Worm (Caenorhabditis elegans) whole organism, late embryonic: ENCODE measurements around the gene K12H6.5.

Source experiments
- C08G9.2 ChIP-seq: sonication (generic microtip); optimal IDR thresholded peaks from 2 replicates; lab custom pipeline; 2016; ENCODE audit warnings: mild to moderate bottlenecking, missing genetic modification characterization, moderate library complexity, missing compliant biosample characterization
- F13H6.1 ChIP-seq: sonication (generic microtip); optimal IDR thresholded peaks from 2 replicates; lab custom pipeline; 2016; ENCODE audit warnings: missing genetic modification characterization, missing compliant biosample characterization
- K09A11.1 ChIP-seq: sonication (generic microtip); optimal IDR thresholded peaks from 2 replicates; lab custom pipeline; 2017; ENCODE audit warnings: antibody characterized with exemption, mild to moderate bottlenecking, missing genetic modification characterization, missing compliant biosample characterization; ENCODE audit not compliant: insufficient read depth
- T23F11.4 ChIP-seq: fragments of 200-800 bp; sonication (Bioruptor generic); optimal IDR thresholded peaks from 2 replicates; lab custom pipeline; 2018; ENCODE audit warnings: mild to moderate bottlenecking, missing genetic modification characterization, missing compliant biosample characterization
- Y22D7AL.16 ChIP-seq: sonication (generic microtip); optimal IDR thresholded peaks from 2 replicates; lab custom pipeline; 2016; ENCODE audit warnings: missing genetic modification characterization, missing compliant biosample characterization
- ahr-1 ChIP-seq: sonication (generic microtip); optimal IDR thresholded peaks from 2 replicates; lab custom pipeline; 2016; ENCODE audit warnings: missing genetic modification characterization, missing compliant biosample characterization
- ama-1 ChIP-seq: fragments of 150-350 bp; optimal IDR thresholded peaks from 2 replicates; lab custom pipeline; 2014
- ceh-19 ChIP-seq: fragments of 200-800 bp; sonication (Bioruptor generic); optimal IDR thresholded peaks from 2 replicates; lab custom pipeline; 2018; ENCODE audit warnings: mild to moderate bottlenecking, missing genetic modification characterization, missing compliant biosample characterization
- ceh-2 ChIP-seq: sonication (generic microtip); optimal IDR thresholded peaks from 2 replicates; lab custom pipeline; 2016; ENCODE audit warnings: missing genotype, missing genetic modification characterization, missing compliant biosample characterization
- ceh-22 ChIP-seq: sonication (generic microtip); optimal IDR thresholded peaks from 2 replicates; lab custom pipeline; 2017; ENCODE audit warnings: missing biosample characterization, missing genetic modification characterization
- ceh-30 ChIP-seq: fragments of 150-350 bp; optimal IDR thresholded peaks from 2 replicates; lab custom pipeline; 2014; ENCODE audit warnings: missing biosample characterization, missing genetic modification characterization
- ceh-34 ChIP-seq: sonication (generic microtip); optimal IDR thresholded peaks from 2 replicates; lab custom pipeline; 2016; ENCODE audit warnings: mild to moderate bottlenecking, missing genetic modification characterization, missing compliant biosample characterization
- ceh-45 ChIP-seq: fragments of 200-800 bp; sonication (Bioruptor generic); IDR thresholded peaks from 2 replicates; pipeline ENCODE4 v1.3.6; 2022; ENCODE audit warnings: missing genetic modification reagents, missing genetic modification characterization, missing compliant biosample characterization
- ceh-48 ChIP-seq: sonication (generic microtip); optimal IDR thresholded peaks from 2 replicates; lab custom pipeline; 2016; ENCODE audit warnings: missing genetic modification characterization, inconsistent platforms, missing compliant biosample characterization
- ceh-6 ChIP-seq: fragments of 200-800 bp; sonication (Bioruptor generic); optimal IDR thresholded peaks from 2 replicates; lab custom pipeline; 2018; ENCODE audit warnings: mild to moderate bottlenecking, missing genetic modification characterization, missing compliant biosample characterization
- elt-2 ChIP-seq: sonication (generic microtip); optimal IDR thresholded peaks from 2 replicates; lab custom pipeline; 2016; ENCODE audit warnings: missing genetic modification reagents, missing genetic modification characterization, missing compliant biosample characterization
- fkh-10 ChIP-seq: fragments of 150-350 bp; optimal IDR thresholded peaks from 2 replicates; lab custom pipeline; 2014; ENCODE audit warnings: missing biosample characterization, missing genetic modification reagents, missing genetic modification characterization
- fkh-6 ChIP-seq: sonication (generic microtip); optimal IDR thresholded peaks from 2 replicates; lab custom pipeline; 2016; ENCODE audit warnings: missing genetic modification characterization, missing compliant biosample characterization
- gmeb-2 ChIP-seq: sonication (generic microtip); optimal IDR thresholded peaks from 2 replicates; lab custom pipeline; 2016; ENCODE audit warnings: missing genetic modification characterization, inconsistent platforms, missing compliant biosample characterization
- hlh-13 ChIP-seq: fragments of 200-800 bp; sonication (Bioruptor generic); optimal IDR thresholded peaks from 2 replicates; lab custom pipeline; 2018; ENCODE audit warnings: mild to moderate bottlenecking, missing genetic modification characterization, missing compliant biosample characterization
- hlh-30 ChIP-seq: sonication (generic microtip); optimal IDR thresholded peaks from 2 replicates; lab custom pipeline; 2017; ENCODE audit warnings: antibody characterized with exemption, missing genetic modification characterization, missing compliant biosample characterization; ENCODE audit not compliant: insufficient read depth
- hlh-8 ChIP-seq: sonication (generic microtip); optimal IDR thresholded peaks from 2 replicates; lab custom pipeline; 2016; ENCODE audit warnings: missing genotype, missing genetic modification characterization, missing compliant biosample characterization
- mec-3 ChIP-seq: sonication (generic microtip); optimal IDR thresholded peaks from 2 replicates; lab custom pipeline; 2016; ENCODE audit warnings: borderline replicate concordance, missing genetic modification characterization, missing compliant biosample characterization
- nfya-1 ChIP-seq: sonication (generic microtip); optimal IDR thresholded peaks from 2 replicates; lab custom pipeline; 2017; ENCODE audit warnings: missing genetic modification characterization, mild to moderate bottlenecking, missing compliant biosample characterization, antibody characterized with exemption, moderate library complexity
- nhr-11 ChIP-seq: fragments of 150-350 bp; optimal IDR thresholded peaks from 2 replicates; lab custom pipeline; 2014; ENCODE audit warnings: missing biosample characterization, missing genetic modification characterization
- nhr-232 ChIP-seq: sonication (generic microtip); optimal IDR thresholded peaks from 2 replicates; lab custom pipeline; 2016; ENCODE audit warnings: missing genetic modification characterization, missing compliant biosample characterization
- odd-2 ChIP-seq: sonication (generic microtip); optimal IDR thresholded peaks from 2 replicates; lab custom pipeline; 2017; ENCODE audit warnings: antibody characterized with exemption, mild to moderate bottlenecking, missing genetic modification characterization, missing compliant biosample characterization
- pag-3 ChIP-seq: sonication (generic microtip); optimal IDR thresholded peaks from 2 replicates; lab custom pipeline; 2016; ENCODE audit warnings: missing compliant biosample characterization, missing genetic modification characterization, borderline replicate concordance
- pat-9 ChIP-seq: fragments of 200-800 bp; sonication (Bioruptor generic); optimal IDR thresholded peaks from 2 replicates; lab custom pipeline; 2018; ENCODE audit warnings: mild to moderate bottlenecking, missing genetic modification characterization, moderate library complexity, missing compliant biosample characterization
- pax-1 ChIP-seq: fragments of 150-350 bp; optimal IDR thresholded peaks from 2 replicates; lab custom pipeline; 2014; ENCODE audit warnings: missing biosample characterization, missing genetic modification characterization
- pqm-1 ChIP-seq: sonication (generic microtip); optimal IDR thresholded peaks from 2 replicates; lab custom pipeline; 2016; ENCODE audit warnings: missing genetic modification characterization, missing compliant biosample characterization
- ref-2 ChIP-seq: sonication (generic microtip); optimal IDR thresholded peaks from 2 replicates; lab custom pipeline; 2016; ENCODE audit warnings: missing genetic modification characterization, missing compliant biosample characterization
- sox-2 ChIP-seq: fragments of 200-800 bp; sonication (Bioruptor generic); IDR thresholded peaks from 2 replicates; pipeline ENCODE4 v1.3.6; 2022; ENCODE audit warnings: missing genetic modification reagents, missing genetic modification characterization, missing compliant biosample characterization
- tbx-2 ChIP-seq: sonication (generic microtip); optimal IDR thresholded peaks from 2 replicates; lab custom pipeline; 2016; ENCODE audit warnings: missing genetic modification characterization, missing compliant biosample characterization
- ttx-3 ChIP-seq: sonication (generic microtip); optimal IDR thresholded peaks from 2 replicates; lab custom pipeline; 2016; ENCODE audit warnings: missing genetic modification reagents, missing genetic modification characterization, missing compliant biosample characterization
- unc-3 ChIP-seq, 2 experiments: fragments of 200-800 bp in 1 of 2; sonication (Bioruptor generic) in 1 of 2; sonication (generic microtip) in 1 of 2; conservative IDR thresholded peaks in 1 of 2; optimal IDR thresholded peaks in 1 of 2; 2 replicates each; pipeline versions ENCODE4 v1.3.6 to Lab custom; 2016 to 2022; ENCODE audit warnings: missing compliant biosample characterization in 2 of 2, missing genetic modification characterization in 2 of 2, missing genetic modification reagents in 1 of 2
- unc-55 ChIP-seq: sonication (generic microtip); optimal IDR thresholded peaks from 2 replicates; lab custom pipeline; 2017; ENCODE audit warnings: missing biosample characterization, missing genetic modification reagents, missing genetic modification characterization
- zip-5 ChIP-seq: sonication (generic microtip); optimal IDR thresholded peaks from 2 replicates; lab custom pipeline; 2016; ENCODE audit warnings: missing genetic modification characterization, missing compliant biosample characterization
- ztf-16 ChIP-seq: sonication (generic microtip); optimal IDR thresholded peaks from 2 replicates; lab custom pipeline; 2017; ENCODE audit warnings: missing genetic modification characterization, missing compliant biosample characterization

K12H6.5 gene

DNA sequence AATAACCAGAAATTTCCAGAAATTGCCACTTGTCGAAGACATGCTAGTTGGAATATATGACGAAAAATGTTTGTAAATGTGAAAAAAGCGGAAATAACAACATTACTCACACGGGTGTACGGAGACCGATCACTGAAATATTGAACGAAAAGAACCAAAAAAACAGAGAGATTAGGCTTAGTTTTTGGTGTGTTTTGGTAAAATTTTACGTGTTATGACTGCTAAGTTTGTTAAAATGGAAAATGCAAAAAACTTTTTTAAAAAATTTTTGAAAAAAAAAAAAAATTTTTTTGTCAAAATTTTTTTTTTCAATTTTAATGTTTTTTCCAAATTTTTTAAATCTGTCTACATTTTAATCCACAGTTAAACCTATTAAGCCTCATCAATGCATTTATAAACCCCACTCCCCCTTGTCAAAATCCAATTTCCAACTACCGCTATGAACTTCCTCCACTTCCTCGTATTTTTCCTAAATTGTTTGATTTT lies 3.5 kb downstream of the K12H6.5 start, which contains the start of the genes fut-4 and K12H6.10:
Gene fut-4 (minus strand): TSS at position 101 of the 486 bp plus-strand sequence.
Gene K12H6.10 (plus strand): TSS at position 436 of the 486 bp plus-strand sequence.
- no peak for TF ChIP-seq hlh-13
- TF ChIP-seq ceh-48 (tag; lab: Kevin White, UChicago): no peak
- TF ChIP-seq fkh-10 (GFP tag; lab: Kevin White, UChicago): no peak
- TF ChIP-seq hlh-8 (tag; lab: Kevin White, UChicago): no peak
- TF ChIP-seq sox-2: no peak
- TF ChIP-seq pqm-1 (tag; lab: Kevin White, UChicago): no peak
- TF ChIP-seq T23F11.4 (GFP tag; lab: Kevin White, UChicago): no peak
- TF ChIP-seq gmeb-2 (tag; lab: Kevin White, UChicago): no peak
- TF ChIP-seq elt-2: no peak
- no peak for TF ChIP-seq nhr-11 (tag; lab: Kevin White, UChicago)
- TF ChIP-seq ceh-30: no peak
- TF ChIP-seq mec-3 (tag; lab: Kevin White, UChicago): no peak
- TF ChIP-seq, all 69 proteins: peak for 0

DNA sequence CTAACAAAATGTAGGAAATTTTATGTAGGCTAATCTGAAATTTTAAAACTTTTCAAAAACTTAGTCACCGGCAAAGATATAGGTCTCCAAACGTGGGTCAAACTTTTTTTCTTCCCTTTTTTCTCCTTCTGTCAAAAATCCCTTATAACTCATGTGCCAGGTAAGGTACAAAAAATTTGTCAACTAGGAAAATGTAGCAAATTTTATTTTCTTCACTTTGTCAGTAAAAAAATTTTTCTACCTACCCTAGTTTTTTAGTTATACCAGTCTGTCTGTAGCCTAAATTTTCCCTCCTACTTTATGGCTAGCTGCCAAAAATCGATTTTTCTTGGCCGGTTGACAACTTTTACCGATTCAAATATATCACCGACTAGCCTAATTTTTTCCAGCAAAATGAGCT lies 9.3 kb downstream of the K12H6.5 start, which contains the start of gene set-13:
Gene set-13 (plus strand): TSS at position 301 of the 400 bp plus-strand sequence.
- no peak for TF ChIP-seq nhr-232 (tag; lab: Kevin White, UChicago)
- no peak for TF ChIP-seq hlh-8 (tag; lab: Kevin White, UChicago)
- TF ChIP-seq nfya-1 (tag; lab: Kevin White, UChicago): no peak
- no peak for TF ChIP-seq ceh-2
- TF ChIP-seq ceh-6: no peak
- no peak for TF ChIP-seq pax-1 (tag; lab: Kevin White, UChicago)
- TF ChIP-seq C08G9.2 (tag; lab: Kevin White, UChicago): no peak
- no peak for TF ChIP-seq ceh-34 (tag; lab: Kevin White, UChicago)
- TF ChIP-seq fkh-6 (tag; lab: Kevin White, UChicago): no peak

DNA sequence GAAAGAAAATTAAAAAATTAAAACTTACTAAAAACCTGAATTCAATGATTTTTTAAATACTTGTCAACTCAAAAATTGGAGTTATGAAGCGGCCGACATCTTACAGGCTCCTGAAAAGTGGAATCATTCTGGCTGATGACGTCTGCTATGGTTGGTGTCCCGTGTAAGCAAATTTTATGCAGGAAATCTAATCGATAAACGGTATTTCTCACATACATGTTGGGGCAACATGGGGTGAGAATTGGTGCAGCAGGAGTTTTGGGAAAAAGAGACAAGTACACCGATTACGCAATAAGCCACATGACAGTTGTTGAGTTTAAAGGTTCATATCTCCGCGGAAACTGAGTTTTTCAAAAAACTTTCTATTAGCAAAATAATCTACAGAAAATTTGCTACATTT lies 10.5 kb downstream of the K12H6.5 start, which contains the start of gene K12H6.2:
Gene K12H6.2 (minus strand): TSS at position 101 of the 400 bp plus-strand sequence.
- TF ChIP-seq hlh-13 (no peak), pat-9 (tag; lab: Kevin White, UChicago) (no peak), odd-2 (tag; lab: Kevin White, UChicago) (no peak), pax-1 (tag; lab: Kevin White, UChicago) (no peak), gmeb-2 (tag; lab: Kevin White, UChicago) (no peak), ama-1 (no peak), ahr-1 (tag; lab: Kevin White, UChicago) (no peak), F13H6.1 (tag; lab: Kevin White, UChicago) (no peak), fkh-6 (tag; lab: Kevin White, UChicago) (no peak), ttx-3 (no peak), mec-3 (tag; lab: Kevin White, UChicago) (no peak), C08G9.2 (tag; lab: Kevin White, UChicago) (no peak)

DNA sequence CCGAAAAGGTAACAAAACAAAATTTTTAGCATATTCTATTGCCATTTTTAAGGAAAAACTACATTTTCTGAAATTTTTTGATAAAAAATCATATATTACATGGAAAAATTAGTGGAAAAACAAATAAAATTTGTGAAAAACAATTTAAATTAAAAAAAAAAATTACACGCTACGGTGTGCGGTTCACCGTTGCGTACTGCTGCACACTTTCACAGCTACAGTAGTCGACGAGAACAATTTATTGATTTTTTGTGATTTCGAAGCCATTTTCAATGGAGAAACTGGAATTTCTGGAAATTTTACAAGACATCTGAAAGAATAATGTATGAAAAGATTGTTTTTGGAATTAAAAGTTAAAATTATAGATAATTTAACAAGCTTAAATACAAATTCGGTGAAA lies 11.0 kb downstream of the K12H6.5 start:
- no peak for TF ChIP-seq ztf-16 (tag; lab: Kevin White, UChicago)

DNA sequence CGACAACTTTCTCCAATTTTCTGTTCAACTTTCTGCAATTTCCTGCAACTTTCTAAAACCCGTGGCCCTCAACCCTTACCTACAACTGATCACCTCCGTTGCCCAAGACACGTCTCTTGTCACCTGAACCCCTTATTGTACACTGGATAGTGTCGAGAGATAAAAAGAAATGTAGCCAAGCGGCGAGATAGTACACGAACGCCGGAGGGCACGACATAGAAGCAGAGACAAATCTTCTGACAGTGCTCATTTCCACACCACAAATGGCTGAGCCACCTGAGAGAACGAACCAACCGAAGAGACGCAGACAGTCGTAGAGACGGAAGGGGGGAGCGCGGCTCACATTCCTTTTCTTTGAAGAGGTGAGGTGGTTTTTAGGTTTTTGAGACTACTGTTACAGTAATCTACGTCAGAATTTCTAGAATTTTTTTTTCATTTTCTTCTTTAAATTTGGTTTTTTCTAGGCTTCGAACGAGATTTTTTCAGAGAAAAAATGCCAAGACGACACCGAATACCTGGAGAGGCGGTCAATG lies 18.2 kb downstream of the K12H6.5 start, which contains the start of gene K12H6.12:
Gene K12H6.12 (plus strand): TSS at position 483 of the 533 bp plus-strand sequence.
- TF ChIP-seq ceh-22 (no peak), ceh-19 (GFP tag; lab: Kevin White, UChicago) (no peak), K09A11.1 (tag; lab: Kevin White, UChicago) (no peak), pqm-1 (tag; lab: Kevin White, UChicago) (no peak), ref-2 (tag; lab: Kevin White, UChicago) (no peak), Y22D7AL.16 (tag; lab: Kevin White, UChicago) (no peak), ceh-2 (no peak), hlh-30 (tag; lab: Kevin White, UChicago) (peak; percentile 77), elt-2 (no peak), zip-5 (tag; lab: Kevin White, UChicago) (no peak), unc-3 (GFP tag; conservative IDR thresholded peaks at IDR 0.05; lab: Robert Waterston, UW) (no peak), unc-3 (tag; optimal IDR thresholded peaks at IDR 0.05; lab: Kevin White, UChicago) (no peak), tbx-2 (tag; lab: Kevin White, UChicago) (peak; percentile 15), ceh-45 (GFP tag; lab: Robert Waterston, UW) (no peak), unc-55 (GFP tag; lab: Kevin White, UChicago) (peak; percentile 29), pag-3 (tag; lab: Kevin White, UChicago) (no peak), pax-1 (tag; lab: Kevin White, UChicago) (no peak), nhr-232 (tag; lab: Kevin White, UChicago) (no peak), F13H6.1 (tag; lab: Kevin White, UChicago) (no peak)
- TF ChIP-seq, all 69 proteins: peak for 3
